Fruit fly (Drosophila melanogaster) whole organism, embryonic: Measurements from ENCODE around the gene Rchy1.
A peak's percentile ranks its signal among the peaks of the same experiment; 100 is the strongest.

ENCODE experiments used
- Asciz ChIP-seq: fragments of 200-800 bp; sonication (Bioruptor generic); optimal IDR thresholded peaks from 2 replicates; lab custom pipeline; 2017; ENCODE audit warnings: missing biosample characterization, mild to moderate bottlenecking, missing genetic modification characterization, missing genetic modification reagents
- CG10147 ChIP-seq: fragments of 200-800 bp; sonication (Bioruptor generic); optimal IDR thresholded peaks from 2 replicates; lab custom pipeline; 2019; ENCODE audit warnings: missing biosample characterization, mild to moderate bottlenecking, missing genetic modification characterization, moderate library complexity
- CG10431 ChIP-seq: fragments of 200-800 bp; sonication (Bioruptor generic); optimal IDR thresholded peaks from 3 replicates; lab custom pipeline; 2018; ENCODE audit warnings: missing biosample characterization, mild to moderate bottlenecking, missing genetic modification characterization
- CG10979 ChIP-seq: fragments of 200-800 bp; sonication (Bioruptor generic); optimal IDR thresholded peaks from 2 replicates; lab custom pipeline; 2018; ENCODE audit warnings: missing biosample characterization, mild to moderate bottlenecking, missing genetic modification characterization, moderate library complexity
- CG12236 ChIP-seq: fragments of 200-800 bp; sonication (Bioruptor generic); optimal IDR thresholded peaks from 2 replicates; lab custom pipeline; 2016; ENCODE audit warnings: missing biosample characterization, missing genetic modification characterization
- CG12299 ChIP-seq: fragments of 200-800 bp; sonication (Bioruptor generic); optimal IDR thresholded peaks from 2 replicates; lab custom pipeline; 2018; ENCODE audit warnings: missing biosample characterization, mild to moderate bottlenecking, missing genetic modification characterization
- CG12744 ChIP-seq: fragments of 200-800 bp; sonication (Bioruptor generic); optimal IDR thresholded peaks from 2 replicates; lab custom pipeline; 2016; ENCODE audit warnings: missing biosample characterization, missing genetic modification characterization
- CG14965 ChIP-seq: fragments of 200-800 bp; sonication (Bioruptor generic); optimal IDR thresholded peaks from 2 replicates; lab custom pipeline; 2016; ENCODE audit warnings: missing biosample characterization, missing genetic modification characterization, borderline replicate concordance
- CG17359 ChIP-seq: fragments of 200-800 bp; sonication (Bioruptor generic); optimal IDR thresholded peaks from 3 replicates; lab custom pipeline; 2018; ENCODE audit warnings: missing biosample characterization, mild to moderate bottlenecking, missing genetic modification characterization, moderate library complexity
- CG17568 ChIP-seq: fragments of 200-800 bp; sonication (Bioruptor generic); optimal IDR thresholded peaks from 2 replicates; lab custom pipeline; 2018; ENCODE audit warnings: missing biosample characterization, mild to moderate bottlenecking, missing genetic modification characterization, moderate library complexity
- CG17612 ChIP-seq: fragments of 200-800 bp; sonication (Bioruptor generic); IDR thresholded peaks from 2 replicates; pipeline ENCODE4 v1.3.6; 2022; ENCODE audit warnings: missing biosample characterization, missing genetic modification characterization
- CG1792 ChIP-seq: fragments of 200-800 bp; sonication (Bioruptor generic); optimal IDR thresholded peaks from 2 replicates; lab custom pipeline; 2016; ENCODE audit warnings: missing biosample characterization, missing genetic modification characterization
- CG2202 ChIP-seq: fragments of 200-800 bp; sonication (Bioruptor generic); optimal IDR thresholded peaks from 2 replicates; lab custom pipeline; 2018; ENCODE audit warnings: missing biosample characterization, mild to moderate bottlenecking, missing genetic modification characterization
- CG32767 ChIP-seq: fragments of 200-800 bp; sonication (Bioruptor generic); IDR thresholded peaks from 2 replicates; pipeline ENCODE4 v1.3.6; 2022; ENCODE audit warnings: missing biosample characterization, missing genetic modification characterization
- CG34376 ChIP-seq: fragments of 200-800 bp; sonication (Bioruptor generic); optimal IDR thresholded peaks from 2 replicates; lab custom pipeline; 2018; ENCODE audit warnings: missing biosample characterization, mild to moderate bottlenecking, missing genetic modification characterization
- CG4360 ChIP-seq: fragments of 200-800 bp; sonication (Bioruptor generic); IDR thresholded peaks from 2 replicates; pipeline ENCODE4 v1.3.6; 2022; ENCODE audit warnings: missing biosample characterization, missing genetic modification characterization
- CG4617 ChIP-seq: fragments of 200-800 bp; sonication (Bioruptor generic); optimal IDR thresholded peaks from 3 replicates; lab custom pipeline; 2016; ENCODE audit warnings: missing biosample characterization, missing genetic modification characterization, borderline replicate concordance
- CG4730 ChIP-seq: fragments of 200-800 bp; sonication (Bioruptor generic); IDR thresholded peaks from 2 replicates; pipeline ENCODE4 v1.3.6; 2022; ENCODE audit warnings: missing biosample characterization, missing genetic modification characterization
- CG7987 ChIP-seq: fragments of 200-800 bp; sonication (Bioruptor generic); optimal IDR thresholded peaks from 2 replicates; lab custom pipeline; 2018; ENCODE audit warnings: missing biosample characterization, mild to moderate bottlenecking, missing genetic modification characterization, moderate library complexity
- CG8290 ChIP-seq, 3 experiments: fragments of 200-800 bp; sonication (Bioruptor generic); optimal IDR thresholded peaks; 2 replicates each; lab custom pipeline; 2016 to 2019; ENCODE audit warnings: missing biosample characterization in 3 of 3, missing genetic modification characterization in 3 of 3, mild to moderate bottlenecking in 2 of 3, moderate library complexity in 1 of 3
- CG9797 ChIP-seq: fragments of 200-800 bp; sonication (Bioruptor generic); optimal IDR thresholded peaks from 3 replicates; lab custom pipeline; 2018; ENCODE audit warnings: missing biosample characterization, mild to moderate bottlenecking, missing genetic modification characterization
- H2.0 ChIP-seq: fragments of 200-800 bp; sonication (Bioruptor generic); IDR thresholded peaks from 2 replicates; pipeline ENCODE4 v1.3.6; 2022; ENCODE audit warnings: missing biosample characterization, missing genetic modification characterization
- HmgZ ChIP-seq: fragments of 200-800 bp; sonication (Bioruptor generic); optimal IDR thresholded peaks from 2 replicates; lab custom pipeline; 2018; ENCODE audit warnings: missing biosample characterization, mild to moderate bottlenecking, missing genetic modification characterization
- MBD-R2 ChIP-seq: fragments of 200-800 bp; sonication (Bioruptor generic); IDR thresholded peaks from 2 replicates; pipeline ENCODE4 v1.3.6; 2022; ENCODE audit warnings: missing biosample characterization, missing genetic modification characterization
- Med ChIP-seq: fragments of 200-800 bp; sonication (Bioruptor generic); peaks from one replicate; lab custom pipeline; 2016; ENCODE audit warnings: missing biosample characterization, missing genetic modification characterization, mild to moderate bottlenecking, inconsistent platforms, moderate library complexity
- Sin3A ChIP-seq: fragments of >200 bp; optimal IDR thresholded peaks from 2 replicates; lab custom pipeline; 2018
- Spps ChIP-seq: fragments of 200-800 bp; sonication (Bioruptor generic); optimal IDR thresholded peaks from 2 replicates; lab custom pipeline; 2018; ENCODE audit warnings: missing biosample characterization, mild to moderate bottlenecking, missing genetic modification characterization
- YL-1 ChIP-seq: fragments of 200-800 bp; sonication (Bioruptor generic); optimal IDR thresholded peaks from 3 replicates; lab custom pipeline; 2017; ENCODE audit warnings: missing biosample characterization, mild to moderate bottlenecking, missing genetic modification characterization
- abd-A ChIP-seq: fragments of 200-800 bp; sonication (Bioruptor generic); optimal IDR thresholded peaks from 3 replicates; lab custom pipeline; 2019; ENCODE audit warnings: missing biosample characterization, mild to moderate bottlenecking, missing genetic modification characterization, moderate library complexity
- ara ChIP-seq: fragments of 200-800 bp; sonication (Bioruptor generic); IDR thresholded peaks from 2 replicates; pipeline ENCODE4 v1.3.6; 2022; ENCODE audit warnings: missing biosample characterization, missing genetic modification characterization
- ase ChIP-seq: fragments of 200-800 bp; sonication (Bioruptor generic); IDR thresholded peaks from 3 replicates; pipeline ENCODE4 v1.3.6; 2022; ENCODE audit warnings: missing biosample characterization, missing genetic modification characterization
- bowl ChIP-seq: fragments of 200-800 bp; sonication (Bioruptor generic); IDR thresholded peaks from 2 replicates; pipeline ENCODE4 v1.3.6; 2022; ENCODE audit warnings: missing biosample characterization, missing genetic modification characterization
- ewg ChIP-seq: fragments of 200-800 bp; sonication (Bioruptor generic); optimal IDR thresholded peaks from 3 replicates; lab custom pipeline; 2017; ENCODE audit warnings: mild to moderate bottlenecking, missing biosample characterization, missing genetic modification reagents, missing genetic modification characterization
- exex ChIP-seq: fragments of 200-800 bp; sonication (Bioruptor generic); optimal IDR thresholded peaks from 4 replicates; lab custom pipeline; 2018; ENCODE audit warnings: missing biosample characterization, mild to moderate bottlenecking, missing genetic modification characterization, moderate library complexity
- fru ChIP-seq: fragments of >200 bp; optimal IDR thresholded peaks from 2 replicates; lab custom pipeline; 2017
- grn ChIP-seq: fragments of 200-800 bp; sonication (Bioruptor generic); optimal IDR thresholded peaks from 3 replicates; lab custom pipeline; 2017; ENCODE audit warnings: missing biosample characterization, missing genetic modification characterization
- hkb ChIP-seq, 2 experiments: fragments of 200-800 bp in 1 of 2; fragments of >200 bp in 1 of 2; sonication (Bioruptor generic) in 1 of 2; IDR thresholded peaks in 1 of 2; optimal IDR thresholded peaks in 1 of 2; 2 replicates each; pipeline versions ENCODE4 v1.3.6 to Lab custom; 2017 to 2022; ENCODE audit warnings: missing biosample characterization in 1 of 2, missing genetic modification characterization in 1 of 2
- lab ChIP-seq: fragments of 200-800 bp; sonication (Bioruptor generic); optimal IDR thresholded peaks from 3 replicates; lab custom pipeline; 2017; ENCODE audit warnings: missing biosample characterization, missing genetic modification characterization, mild to moderate bottlenecking, moderate library complexity, missing genetic modification reagents
- luna ChIP-seq: fragments of 200-800 bp; sonication (Bioruptor generic); optimal IDR thresholded peaks from 2 replicates; lab custom pipeline; 2016; ENCODE audit warnings: missing biosample characterization, missing genetic modification characterization
- mld ChIP-seq: fragments of 200-800 bp; sonication (Bioruptor generic); IDR thresholded peaks from 3 replicates; pipeline ENCODE4 v1.3.6; 2022; ENCODE audit warnings: missing biosample characterization, missing genetic modification characterization; ENCODE audit not compliant: partially characterized antibody
- odd ChIP-seq: fragments of 200-800 bp; sonication (Bioruptor generic); optimal IDR thresholded peaks from 2 replicates; lab custom pipeline; 2017; ENCODE audit warnings: missing biosample characterization, mild to moderate bottlenecking, missing genetic modification characterization
- onecut ChIP-seq: fragments of 200-800 bp; sonication (Bioruptor generic); IDR thresholded peaks from 2 replicates; pipeline ENCODE4 v1.3.6; 2022; ENCODE audit warnings: missing biosample characterization, missing genetic modification characterization
- pb ChIP-seq: fragments of 200-800 bp; sonication (Bioruptor generic); optimal IDR thresholded peaks from 3 replicates; lab custom pipeline; 2016; ENCODE audit warnings: missing biosample characterization, missing genetic modification characterization
- pho ChIP-seq: fragments of 200-800 bp; sonication (Bioruptor generic); optimal IDR thresholded peaks from 2 replicates; lab custom pipeline; 2016; ENCODE audit warnings: missing biosample characterization, missing genetic modification characterization
- stc ChIP-seq: fragments of 200-800 bp; sonication (Bioruptor generic); IDR thresholded peaks from 2 replicates; pipeline ENCODE4 v1.3.6; 2022; ENCODE audit warnings: missing biosample characterization, missing genetic modification characterization
- stwl ChIP-seq: fragments of 200-800 bp; sonication (Bioruptor generic); optimal IDR thresholded peaks from 3 replicates; lab custom pipeline; 2018; ENCODE audit warnings: missing biosample characterization, mild to moderate bottlenecking, missing genetic modification characterization, moderate library complexity
- sug ChIP-seq: fragments of 200-800 bp; optimal IDR thresholded peaks from 2 replicates; lab custom pipeline; 2019; ENCODE audit warnings: missing biosample characterization, mild to moderate bottlenecking, missing genetic modification characterization, moderate library complexity
- z ChIP-seq: fragments of 200-800 bp; sonication (Bioruptor generic); IDR thresholded peaks from 3 replicates; pipeline ENCODE4 v1.3.6; 2022; ENCODE audit warnings: missing biosample characterization, missing genetic modification characterization

Rchy1 gene

dm6 chr2L:6500648-6501325 lies 35.3 kb upstream of the Rchy1 start:
- peak; percentile 54; the same call in 1 of the 2 replicates for TF ChIP-seq CG32767 (GFP tag; lab: Robert Waterston, UW)
- TF ChIP-seq CG4730 (GFP tag; lab: Robert Waterston, UW), result no peak
- TF ChIP-seq abd-A (tag; lab: Kevin White, UChicago), result no peak
- TF ChIP-seq exex (tag; lab: Kevin White, UChicago), result peak; percentile 62
- TF ChIP-seq CG10979 (tag; lab: Kevin White, UChicago), result no peak
- peak; percentile 17 for TF ChIP-seq Med (GFP tag; lab: Kevin White, UChicago)
- TF ChIP-seq CG8290 (GFP tag; optimal IDR thresholded peaks at IDR 0.05; lab: Kevin White, UChicago), result no peak
- no peak for TF ChIP-seq CG8290 (tag; optimal IDR thresholded peaks at IDR 0.05; lab: Kevin White, UChicago)
- TF ChIP-seq grn (GFP tag; lab: Kevin White, UChicago), result peak; percentile 75
- TF ChIP-seq CG34376 (GFP tag; lab: Kevin White, UChicago), result peak; percentile 8
- TF ChIP-seq CG10147 (GFP tag; lab: Kevin White, UChicago), result no peak
- peak; percentile 76 for TF ChIP-seq onecut (GFP tag; lab: Robert Waterston, UW)
- no peak for TF ChIP-seq mld (GFP tag; lab: Robert Waterston, UW)
- TF ChIP-seq lab, result peak; percentile 8
- no peak for TF ChIP-seq luna (GFP tag; lab: Kevin White, UChicago)
- TF ChIP-seq CG2202 (tag; lab: Kevin White, UChicago), result no peak
- no peak for TF ChIP-seq CG7987
- peak; percentile 2 for TF ChIP-seq sug (tag; lab: Kevin White, UChicago)
- TF ChIP-seq Spps (tag; lab: Kevin White, UChicago), result no peak

dm6 chr2L:6498448-6498847 lies 33.0 kb upstream of the Rchy1 start, which contains the start of gene CG31637:
Gene CG31637 (plus strand): TSS chr2L:6498647.
- TF ChIP-seq pho (GFP tag; lab: Kevin White, UChicago) (peak; percentile 3), H2.0 (no peak), bowl (GFP tag; lab: Robert Waterston, UW) (no peak), CG10431 (peak; percentile 2), CG10147 (GFP tag; lab: Kevin White, UChicago) (peak; percentile 32), ase (no peak), ara (peak; percentile 45), CG1792 (no peak), CG12299 (tag; lab: Kevin White, UChicago) (peak; percentile 27), CG9797 (GFP tag; lab: Kevin White, UChicago) (peak; percentile 92), MBD-R2 (GFP tag; lab: Robert Waterston, UW) (peak; percentile 82), HmgZ (tag; lab: Kevin White, UChicago) (peak; percentile 64), pb (GFP tag; lab: Kevin White, UChicago) (no peak), CG17612 (GFP tag; lab: Robert Waterston, UW) (no peak), stc (GFP tag; lab: Robert Waterston, UW) (no peak), CG4617 (GFP tag; lab: Kevin White, UChicago) (peak; percentile 50), CG12744 (GFP tag; lab: Kevin White, UChicago) (no peak), hkb (optimal IDR thresholded peaks at IDR 0.05; lab: Kevin White, UChicago) (no peak), hkb (GFP tag; IDR thresholded peaks at IDR 0.05; lab: Robert Waterston, UW) (0 out of 2 replicates have a peak, but pooled peaks have one; percentile 13), CG17359 (tag; lab: Kevin White, UChicago) (peak; percentile 0), CG12236 (GFP tag; lab: Kevin White, UChicago) (no peak), onecut (GFP tag; lab: Robert Waterston, UW) (0 out of 2 replicates have a peak, but pooled peaks have one; percentile 23), z (GFP tag; lab: Robert Waterston, UW) (no peak), Asciz (no peak), odd (GFP tag; lab: Kevin White, UChicago) (no peak), stwl (peak; percentile 57), CG14965 (no peak), CG4360 (GFP tag; lab: Robert Waterston, UW) (no peak), fru (lab: Kevin White, UChicago) (peak; percentile 14), ewg (GFP tag; lab: Kevin White, UChicago) (peak; percentile 19), Sin3A (lab: Kevin White, UChicago) (peak; percentile 46), exex (tag; lab: Kevin White, UChicago) (peak; percentile 17), CG17568 (GFP tag; lab: Kevin White, UChicago) (no peak), YL-1 (GFP tag; lab: Kevin White, UChicago) (peak; percentile 74)
